Fruit fly (Drosophila melanogaster): ENCODE measurements around the gene CG11630.

The CG11630 gene

dm6 chr2L:21794547-21795341 is 10.9 kb upstream of the CG11630 start (continued):
- peak; percentile 95 for TF ChIP-seq slou (GFP tag; optimal IDR thresholded peaks at IDR 0.05)
- TF ChIP-seq row (GFP tag; IDR thresholded peaks at IDR 0.05) = peak; percentile 100
- peak; percentile 98 for TF ChIP-seq az2 (GFP tag; optimal IDR thresholded peaks at IDR 0.05)
- peak; percentile 98 for TF ChIP-seq CG9727 (GFP tag; optimal IDR thresholded peaks at IDR 0.05)
- TF ChIP-seq cwo (GFP tag; optimal IDR thresholded peaks at IDR 0.05) = peak; percentile 92
- peak; percentile 98 for TF ChIP-seq CG8924 (tag; optimal IDR thresholded peaks at IDR 0.05)
- peak; percentile 65 for TF ChIP-seq CTCF (GFP tag; optimal IDR thresholded peaks at IDR 0.05)
- TF ChIP-seq CG12769 (tag; optimal IDR thresholded peaks at IDR 0.05) = peak; percentile 99
- no peak for TF ChIP-seq mld (GFP tag; IDR thresholded peaks at IDR 0.05; ENCODE audit: partially characterized antibody)
- peak; percentile 96 for TF ChIP-seq CG6272 (GFP tag; IDR thresholded peaks at IDR 0.05)
- peak; percentile 92 for TF ChIP-seq CG17612 (GFP tag; IDR thresholded peaks at IDR 0.05)
- no peak for TF ChIP-seq HLH4C (GFP tag; IDR thresholded peaks at IDR 0.05; ENCODE audit: partially characterized antibody)
- peak; percentile 97 for TF ChIP-seq chm (GFP tag; IDR thresholded peaks at IDR 0.05)
- TF ChIP-seq CG12391 (tag; optimal IDR thresholded peaks at IDR 0.05) = peak; percentile 98
- peak; percentile 91 for TF ChIP-seq jigr1 (GFP tag; IDR thresholded peaks at IDR 0.05)
- peak; percentile 90 for TF ChIP-seq dm (GFP tag; optimal IDR thresholded peaks at IDR 0.05)
- TF ChIP-seq fd96Cb (tag; optimal IDR thresholded peaks at IDR 0.05) = peak; percentile 97
- peak; percentile 97 for TF ChIP-seq CG11456 (GFP tag; IDR thresholded peaks at IDR 0.05)
- no peak for TF ChIP-seq unc-4 (GFP tag; IDR thresholded peaks at IDR 0.05; ENCODE audit: partially characterized antibody)
- peak; percentile 99 for TF ChIP-seq lilli (GFP tag; optimal IDR thresholded peaks at IDR 0.05)
- TF ChIP-seq stwl (tag; optimal IDR thresholded peaks at IDR 0.05) = peak; percentile 64
- peak; percentile 94 for TF ChIP-seq CG11723 (GFP tag; optimal IDR thresholded peaks at IDR 0.05)
- peak; percentile 89 for TF ChIP-seq GATAe (GFP tag; conservative IDR thresholded peaks at IDR 0.05)
- peak; percentile 96 for TF ChIP-seq CG13894 (tag; optimal IDR thresholded peaks at IDR 0.05)
- peak; percentile 97 for TF ChIP-seq Antp (GFP tag; optimal IDR thresholded peaks at IDR 0.05)
- peak; percentile 97 for TF ChIP-seq sug (tag; optimal IDR thresholded peaks at IDR 0.05)
- TF ChIP-seq CG8478 (optimal IDR thresholded peaks at IDR 0.05) = no peak
- peak; percentile 93 for TF ChIP-seq CG15011 (GFP tag; optimal IDR thresholded peaks at IDR 0.05)
- peak; percentile 94 for TF ChIP-seq nau (GFP tag; optimal IDR thresholded peaks at IDR 0.05)
- peak; percentile 95 for TF ChIP-seq CG3726 (GFP tag; IDR thresholded peaks at IDR 0.05)
- peak; percentile 98 for TF ChIP-seq CG18599 (GFP tag; optimal IDR thresholded peaks at IDR 0.05)
- TF ChIP-seq gt (GFP tag; IDR thresholded peaks at IDR 0.05) = peak; percentile 89
- peak; percentile 90 for TF ChIP-seq CG18011 (GFP tag; optimal IDR thresholded peaks at IDR 0.05)
- TF ChIP-seq CG9797 (GFP tag; optimal IDR thresholded peaks at IDR 0.05) = peak; percentile 31
- peak; percentile 97 for TF ChIP-seq CG10462 (GFP tag; optimal IDR thresholded peaks at IDR 0.05)
- TF ChIP-seq CG10147 (GFP tag; optimal IDR thresholded peaks at IDR 0.05) = peak; percentile 95
- peak; percentile 94 for TF ChIP-seq CG11085 (GFP tag; IDR thresholded peaks at IDR 0.05)
- TF ChIP-seq CG6254 (GFP tag; optimal IDR thresholded peaks at IDR 0.05) = peak; percentile 94
- TF ChIP-seq CG8359 (GFP tag; optimal IDR thresholded peaks at IDR 0.05; ENCODE audit: borderline replicate concordance) = peak; percentile 92
- TF ChIP-seq sens-2 (GFP tag; IDR thresholded peaks at IDR 0.05) = peak; percentile 96
- peak; percentile 97 for TF ChIP-seq Sox102F (GFP tag; optimal IDR thresholded peaks at IDR 0.05)
- TF ChIP-seq Mes4 (GFP tag; optimal IDR thresholded peaks at IDR 0.05) = peak; percentile 93
- TF ChIP-seq seq (GFP tag; IDR thresholded peaks at IDR 0.05) = peak; percentile 98
- peak; percentile 87 for TF ChIP-seq CG31365 (tag; optimal IDR thresholded peaks at IDR 0.05)
- peak; percentile 87 for TF ChIP-seq Doc2 (GFP tag; IDR thresholded peaks at IDR 0.05)
- peak; percentile 90 for TF ChIP-seq wek (GFP tag; optimal IDR thresholded peaks at IDR 0.05)
- peak; percentile 97 for TF ChIP-seq CG2202 (tag; optimal IDR thresholded peaks at IDR 0.05)
- peak; percentile 93 for TF ChIP-seq ERR (GFP tag; optimal IDR thresholded peaks at IDR 0.05)
- peak; percentile 95 for TF ChIP-seq CG12299 (tag; optimal IDR thresholded peaks at IDR 0.05)

Data from whole organism, embryonic.